ENCODE assay signal across 6 fruit fly cellular contexts in genomic region chr3L:17474711-17475451, dm6.
TF ChIP-seq lines count a peak whose summit lies in the region.

TSS of gene UQCR-Q (plus strand) at chr3L:17474761.
TSS of gene CG46525 (plus strand) at chr3L:17475220.

- peak; percentile 61 to 71 for TF ChIP-seq CTCF in S2 (optimal IDR thresholded peaks at IDR 0.05; lab: Kevin White, UChicago)
- peak; percentile 75 for TF ChIP-seq CTCF in whole organism, embryonic (GFP tag; optimal IDR thresholded peaks at IDR 0.05; lab: Kevin White, UChicago)

TF ChIP-seq in whole organism, adult, 20 proteins besides CTCF, POLR2A, EP300 and RAD21:
- TF ChIP-seq CG7101 (tag; optimal IDR thresholded peaks at IDR 0.05; lab: Kevin White, UChicago): no peak
- TF ChIP-seq toe (GFP tag; optimal IDR thresholded peaks at IDR 0.05; lab: Kevin White, UChicago): no peak
- no peak for TF ChIP-seq cnc (optimal IDR thresholded peaks at IDR 0.05; lab: Kevin White, UChicago)
- TF ChIP-seq CG14711 (tag; optimal IDR thresholded peaks at IDR 0.05; lab: Kevin White, UChicago): peak; percentile 3
- TF ChIP-seq cic (GFP tag; optimal IDR thresholded peaks at IDR 0.05; lab: Kevin White, UChicago): no peak
- TF ChIP-seq Mnt (GFP tag; optimal IDR thresholded peaks at IDR 0.05; lab: Kevin White, UChicago): peak; percentile 17
- peak; percentile 53 for TF ChIP-seq bab1 (GFP tag; optimal IDR thresholded peaks at IDR 0.05; lab: Kevin White, UChicago)

TF ChIP-seq in whole organism, embryonic, 481 proteins besides CTCF, POLR2A, EP300 and RAD21 (continues in another document):
- TF ChIP-seq bbx (GFP tag; IDR thresholded peaks at IDR 0.05; lab: Robert Waterston, UW; ENCODE audit: partially characterized antibody) (peak; percentile 45; the same call in 1 of the 2 replicates), E2f2 (GFP tag; IDR thresholded peaks at IDR 0.05; lab: Robert Waterston, UW) (peak; percentile 86), Elba2 (GFP tag; optimal IDR thresholded peaks at IDR 0.05; lab: Kevin White, UChicago) (peak; percentile 12), CG31441 (GFP tag; IDR thresholded peaks at IDR 0.05; lab: Robert Waterston, UW) (0 out of 2 replicates have a peak, but pooled peaks have one; percentile 14), Med (GFP tag; lab: Kevin White, UChicago) (peak; percentile 81), Nf-YC (tag; optimal IDR thresholded peaks at IDR 0.05; lab: Kevin White, UChicago) (peak; percentile 25), tna (GFP tag; IDR thresholded peaks at IDR 0.05; lab: Robert Waterston, UW; ENCODE audit: partially characterized antibody) (0 out of 2 replicates have a peak, but pooled peaks have one; percentile 16), MTF-1 (GFP tag; optimal IDR thresholded peaks at IDR 0.05; lab: Kevin White, UChicago; ENCODE audit: borderline replicate concordance) (no peak), HmgZ (tag; optimal IDR thresholded peaks at IDR 0.05; lab: Kevin White, UChicago) (peak; percentile 85), CG13424 (tag; optimal IDR thresholded peaks at IDR 0.05; lab: Kevin White, UChicago) (peak; percentile 12), CG4707 (GFP tag; optimal IDR thresholded peaks at IDR 0.05; lab: Kevin White, UChicago) (no peak), Fer1 (GFP tag; optimal IDR thresholded peaks at IDR 0.05; lab: Kevin White, UChicago) (peak; percentile 16), vvl (GFP tag; IDR thresholded peaks at IDR 0.05; lab: Robert Waterston, UW) (0 out of 2 replicates have a peak, but pooled peaks have one; percentile 26), HLH54F (GFP tag; optimal IDR thresholded peaks at IDR 0.05; lab: Kevin White, UChicago) (peak; percentile 0), CG7987 (GFP tag; optimal IDR thresholded peaks at IDR 0.05; lab: Kevin White, UChicago) (peak; percentile 8), ac (GFP tag; optimal IDR thresholded peaks at IDR 0.05; lab: Kevin White, UChicago) (no peak), CG9797 (GFP tag; optimal IDR thresholded peaks at IDR 0.05; lab: Kevin White, UChicago) (peak; percentile 93), chm (GFP tag; IDR thresholded peaks at IDR 0.05; lab: Robert Waterston, UW) (no peak), CG5180 (GFP tag; optimal IDR thresholded peaks at IDR 0.05; lab: Kevin White, UChicago) (no peak)

TF ChIP-seq in whole organism, prepupa, 60 proteins besides CTCF, POLR2A, EP300 and RAD21:
- peak; percentile 83 for TF ChIP-seq vri (GFP tag; optimal IDR thresholded peaks at IDR 0.05; lab: Kevin White, UChicago)
- no peak for TF ChIP-seq Gug (GFP tag; IDR thresholded peaks at IDR 0.05; lab: Robert Waterston, UW)

TF ChIP-seq in whole organism, pupa, 21 proteins besides CTCF, POLR2A, EP300 and RAD21:
- TF ChIP-seq D1 (tag; optimal IDR thresholded peaks at IDR 0.05; lab: Kevin White, UChicago): peak; percentile 35
- no peak for TF ChIP-seq Pif1A (GFP tag; optimal IDR thresholded peaks at IDR 0.05; lab: Kevin White, UChicago)
- no peak for TF ChIP-seq fd96Ca (GFP tag; IDR thresholded peaks at IDR 0.05; lab: Robert Waterston, UW)
- no peak for TF ChIP-seq CG9948 (tag; optimal IDR thresholded peaks at IDR 0.05; lab: Kevin White, UChicago)
- no peak for TF ChIP-seq CG32121 (GFP tag; IDR thresholded peaks at IDR 0.05; lab: Robert Waterston, UW)

TF ChIP-seq in whole organism, wandering third instar larva, 38 proteins besides CTCF, POLR2A, EP300 and RAD21:
- no peak for TF ChIP-seq dmrt93B (GFP tag; optimal IDR thresholded peaks at IDR 0.05; lab: Kevin White, UChicago)
- TF ChIP-seq HLH106 (tag; optimal IDR thresholded peaks at IDR 0.05; lab: Kevin White, UChicago): no peak
- TF ChIP-seq rgr (GFP tag; optimal IDR thresholded peaks at IDR 0.05; lab: Kevin White, UChicago): no peak
- TF ChIP-seq Myc (optimal IDR thresholded peaks at IDR 0.05; lab: Kevin White, UChicago): peak; percentile 50
- TF ChIP-seq jim (GFP tag; optimal IDR thresholded peaks at IDR 0.05; lab: Kevin White, UChicago): no peak
- no peak for TF ChIP-seq sage (GFP tag; optimal IDR thresholded peaks at IDR 0.05; lab: Kevin White, UChicago)
- no peak for TF ChIP-seq br (GFP tag; optimal IDR thresholded peaks at IDR 0.05; lab: Kevin White, UChicago)
- no peak for TF ChIP-seq Rel (GFP tag; optimal IDR thresholded peaks at IDR 0.05; lab: Kevin White, UChicago)
- TF ChIP-seq Rel (tag; optimal IDR thresholded peaks at IDR 0.05; lab: Kevin White, UChicago): peak; percentile 27
- TF ChIP-seq dsf (GFP tag; optimal IDR thresholded peaks at IDR 0.05; lab: Kevin White, UChicago; ENCODE audit: borderline replicate concordance): no peak
- no peak for TF ChIP-seq Jra (GFP tag; optimal IDR thresholded peaks at IDR 0.05; lab: Kevin White, UChicago)
- TF ChIP-seq Sp1 (GFP tag; optimal IDR thresholded peaks at IDR 0.05; lab: Kevin White, UChicago): no peak
- TF ChIP-seq usp (GFP tag; optimal IDR thresholded peaks at IDR 0.05; lab: Kevin White, UChicago): no peak
- no peak for TF ChIP-seq woc (GFP tag; optimal IDR thresholded peaks at IDR 0.05; lab: Kevin White, UChicago)
- TF ChIP-seq CG32264 (GFP tag; optimal IDR thresholded peaks at IDR 0.05; lab: Kevin White, UChicago): no peak
- no peak for TF ChIP-seq lola (GFP tag; optimal IDR thresholded peaks at IDR 0.05; lab: Kevin White, UChicago)
- no peak for TF ChIP-seq fru (GFP tag; optimal IDR thresholded peaks at IDR 0.05; lab: Kevin White, UChicago)
- no peak for TF ChIP-seq tai (GFP tag; optimal IDR thresholded peaks at IDR 0.05; lab: Kevin White, UChicago)
- no peak for TF ChIP-seq Dfd (GFP tag; optimal IDR thresholded peaks at IDR 0.05; lab: Kevin White, UChicago)
- TF ChIP-seq Abd-B (GFP tag; optimal IDR thresholded peaks at IDR 0.05; lab: Kevin White, UChicago): no peak
- TF ChIP-seq pan (optimal IDR thresholded peaks at IDR 0.05; lab: Kevin White, UChicago): no peak
- TF ChIP-seq Hnf4 (GFP tag; optimal IDR thresholded peaks at IDR 0.05; lab: Kevin White, UChicago): no peak
- no peak for TF ChIP-seq sv (GFP tag; optimal IDR thresholded peaks at IDR 0.05; lab: Kevin White, UChicago)
- TF ChIP-seq psq (GFP tag; optimal IDR thresholded peaks at IDR 0.05; lab: Kevin White, UChicago): no peak
- TF ChIP-seq foxo (GFP tag; optimal IDR thresholded peaks at IDR 0.05; lab: Kevin White, UChicago): no peak
- no peak for TF ChIP-seq CG9705 (GFP tag; optimal IDR thresholded peaks at IDR 0.05; lab: Kevin White, UChicago)
- no peak for TF ChIP-seq Hr78 (GFP tag; optimal IDR thresholded peaks at IDR 0.05; lab: Kevin White, UChicago)
- peak; percentile 4 for TF ChIP-seq Dif (GFP tag; optimal IDR thresholded peaks at IDR 0.05; lab: Kevin White, UChicago; ENCODE audit: partially characterized antibody)
- no peak for TF ChIP-seq GATAd (GFP tag; optimal IDR thresholded peaks at IDR 0.05; lab: Kevin White, UChicago)
- TF ChIP-seq h (GFP tag; optimal IDR thresholded peaks at IDR 0.05; lab: Kevin White, UChicago): peak; percentile 12
- no peak for TF ChIP-seq CrebA (GFP tag; optimal IDR thresholded peaks at IDR 0.05; lab: Kevin White, UChicago; ENCODE audit: borderline replicate concordance)
- TF ChIP-seq dl (GFP tag; optimal IDR thresholded peaks at IDR 0.05; lab: Kevin White, UChicago; ENCODE audit: insufficient read depth in 1 of 2, partially characterized antibody in 2 of 2): no peak
- no peak for TF ChIP-seq Mio (GFP tag; optimal IDR thresholded peaks at IDR 0.05; lab: Kevin White, UChicago)
- TF ChIP-seq Hr83 (GFP tag; optimal IDR thresholded peaks at IDR 0.05; lab: Kevin White, UChicago; ENCODE audit: poor library complexity, severe bottlenecking): no peak
- no peak for TF ChIP-seq N (GFP tag; optimal IDR thresholded peaks at IDR 0.05; lab: Kevin White, UChicago)
- TF ChIP-seq brk (GFP tag; optimal IDR thresholded peaks at IDR 0.05; lab: Kevin White, UChicago): peak; percentile 13
- no peak for TF ChIP-seq Vsx2 (GFP tag; optimal IDR thresholded peaks at IDR 0.05; lab: Kevin White, UChicago; ENCODE audit: partially characterized antibody)
- no peak for TF ChIP-seq OdsH (GFP tag; optimal IDR thresholded peaks at IDR 0.05; lab: Kevin White, UChicago)
- no peak for TF ChIP-seq ey (GFP tag; optimal IDR thresholded peaks at IDR 0.05; lab: Kevin White, UChicago)
